Fruit fly (Drosophila melanogaster) whole organism, embryonic: Measurements from ENCODE around the gene PolA1.

Experiments
- Antp ChIP-seq: fragments of 200-800 bp; sonication (Bioruptor generic); optimal IDR thresholded peaks from 3 replicates; lab custom pipeline; 2016; ENCODE audit warnings: missing biosample characterization, missing genetic modification characterization
- CG10543 ChIP-seq: fragments of 200-800 bp; sonication (Bioruptor generic); optimal IDR thresholded peaks from 3 replicates; lab custom pipeline; 2017; ENCODE audit warnings: missing biosample characterization, mild to moderate bottlenecking, missing genetic modification characterization, moderate library complexity
- CG12769 ChIP-seq: fragments of 200-800 bp; sonication (Bioruptor generic); optimal IDR thresholded peaks from 2 replicates; lab custom pipeline; 2019; ENCODE audit warnings: missing biosample characterization, mild to moderate bottlenecking, missing genetic modification characterization, moderate library complexity
- CG15269 ChIP-seq: fragments of 200-800 bp; sonication (Bioruptor generic); optimal IDR thresholded peaks from 2 replicates; lab custom pipeline; 2018; ENCODE audit warnings: missing biosample characterization, mild to moderate bottlenecking, missing genetic modification characterization, moderate library complexity
- CG1529 ChIP-seq: fragments of 200-800 bp; sonication (Bioruptor generic); optimal IDR thresholded peaks from 3 replicates; lab custom pipeline; 2018; ENCODE audit warnings: missing biosample characterization, missing genetic modification characterization
- CG1832 ChIP-seq: fragments of 200-800 bp; sonication (Bioruptor generic); optimal IDR thresholded peaks from 2 replicates; lab custom pipeline; 2017; ENCODE audit warnings: missing biosample characterization, mild to moderate bottlenecking, missing genetic modification characterization, inconsistent platforms
- CG30403 ChIP-seq: fragments of 200-800 bp; sonication (Bioruptor generic); optimal IDR thresholded peaks from 3 replicates; lab custom pipeline; 2016; ENCODE audit warnings: missing biosample characterization, missing genetic modification characterization
- CG32767 ChIP-seq: fragments of 200-800 bp; sonication (Bioruptor generic); IDR thresholded peaks from 2 replicates; pipeline ENCODE4 v1.3.6; 2022; ENCODE audit warnings: missing biosample characterization, missing genetic modification characterization
- CG34376 ChIP-seq: fragments of 200-800 bp; sonication (Bioruptor generic); optimal IDR thresholded peaks from 2 replicates; lab custom pipeline; 2018; ENCODE audit warnings: missing biosample characterization, mild to moderate bottlenecking, missing genetic modification characterization
- CG3995 ChIP-seq: fragments of 200-800 bp; sonication (Bioruptor generic); optimal IDR thresholded peaks from 3 replicates; lab custom pipeline; 2016; ENCODE audit warnings: missing biosample characterization, missing genetic modification characterization
- CG6813 ChIP-seq: fragments of 200-800 bp; sonication (Bioruptor generic); optimal IDR thresholded peaks from 2 replicates; lab custom pipeline; 2017; ENCODE audit warnings: missing biosample characterization, missing genetic modification characterization, mild to moderate bottlenecking, moderate library complexity, missing genetic modification reagents
- CG7556 ChIP-seq: fragments of 200-800 bp; sonication (Bioruptor generic); optimal IDR thresholded peaks from 2 replicates; lab custom pipeline; 2017; ENCODE audit warnings: missing biosample characterization, mild to moderate bottlenecking, missing genetic modification characterization
- CG8359 ChIP-seq: fragments of 200-800 bp; sonication (Bioruptor generic); optimal IDR thresholded peaks from 2 replicates; lab custom pipeline; 2017; ENCODE audit warnings: missing biosample characterization, mild to moderate bottlenecking, missing genetic modification characterization, borderline replicate concordance
- CG9932 ChIP-seq: fragments of 200-800 bp; sonication (Bioruptor generic); IDR thresholded peaks from 2 replicates; pipeline ENCODE4 v1.3.6; 2022; ENCODE audit warnings: missing biosample characterization, missing genetic modification characterization
- Dll ChIP-seq: fragments of 200-800 bp; sonication (Bioruptor generic); IDR thresholded peaks from 4 replicates; pipeline ENCODE4 v1.3.6; 2022; ENCODE audit warnings: missing biosample characterization, missing genetic modification characterization; ENCODE audit not compliant: partially characterized antibody
- Hr51 ChIP-seq, 2 experiments: fragments of 200-800 bp; sonication (Bioruptor generic); optimal IDR thresholded peaks; 2 replicates in 1 of 2; 3 replicates in 1 of 2; lab custom pipeline; 2016 to 2018; ENCODE audit warnings: missing biosample characterization in 2 of 2, missing genetic modification characterization in 2 of 2, mild to moderate bottlenecking in 1 of 2, moderate library complexity in 1 of 2
- Med ChIP-seq: fragments of 200-800 bp; sonication (Bioruptor generic); peaks from one replicate; lab custom pipeline; 2016; ENCODE audit warnings: missing biosample characterization, missing genetic modification characterization, mild to moderate bottlenecking, inconsistent platforms, moderate library complexity
- Mes4 ChIP-seq: fragments of 200-800 bp; sonication (Bioruptor generic); optimal IDR thresholded peaks from 2 replicates; lab custom pipeline; 2016; ENCODE audit warnings: missing biosample characterization, missing genetic modification characterization
- Mrtf ChIP-seq: fragments of 200-800 bp; sonication (Bioruptor generic); IDR thresholded peaks from 3 replicates; pipeline ENCODE4 v1.3.6; 2022; ENCODE audit warnings: missing biosample characterization, missing genetic modification characterization
- Pdp1 ChIP-seq, 2 experiments: fragments of 200-800 bp; sonication (Bioruptor generic); optimal IDR thresholded peaks; 3 replicates each; lab custom pipeline; 2016; ENCODE audit warnings: missing biosample characterization in 2 of 2, missing genetic modification characterization in 2 of 2, mild to moderate bottlenecking in 1 of 2, moderate library complexity in 1 of 2
- Ptx1 ChIP-seq: fragments of 200-800 bp; sonication (Bioruptor generic); IDR thresholded peaks from 2 replicates; pipeline ENCODE4 v1.3.6; 2022; ENCODE audit warnings: missing biosample characterization, missing genetic modification characterization
- Sry-δ ChIP-seq: fragments of 200-800 bp; sonication (Bioruptor generic); optimal IDR thresholded peaks from 2 replicates; lab custom pipeline; 2016; ENCODE audit warnings: missing biosample characterization, missing genetic modification characterization
- Tbp ChIP-seq: fragments of >200 bp; optimal IDR thresholded peaks from 2 replicates; lab custom pipeline; 2018; ENCODE audit warnings: missing biosample characterization, missing genetic modification characterization
- YL-1 ChIP-seq: fragments of 200-800 bp; sonication (Bioruptor generic); optimal IDR thresholded peaks from 3 replicates; lab custom pipeline; 2017; ENCODE audit warnings: missing biosample characterization, mild to moderate bottlenecking, missing genetic modification characterization
- ara ChIP-seq: fragments of 200-800 bp; sonication (Bioruptor generic); IDR thresholded peaks from 2 replicates; pipeline ENCODE4 v1.3.6; 2022; ENCODE audit warnings: missing biosample characterization, missing genetic modification characterization
- cg ChIP-seq: fragments of 200-800 bp; sonication (Bioruptor generic); optimal IDR thresholded peaks from 3 replicates; lab custom pipeline; 2019; ENCODE audit warnings: missing biosample characterization, mild to moderate bottlenecking, missing genetic modification characterization, moderate library complexity
- chinmo ChIP-seq: fragments of 200-800 bp; sonication (Bioruptor generic); IDR thresholded peaks from 4 replicates; pipeline ENCODE4 v1.3.6; 2022; ENCODE audit warnings: missing biosample characterization, missing genetic modification characterization; ENCODE audit not compliant: partially characterized antibody
- chm ChIP-seq: fragments of 200-800 bp; sonication (Bioruptor generic); IDR thresholded peaks from 2 replicates; pipeline ENCODE4 v1.3.6; 2022; ENCODE audit warnings: missing biosample characterization, missing genetic modification characterization
- cwo ChIP-seq: fragments of 200-800 bp; sonication (Bioruptor generic); optimal IDR thresholded peaks from 3 replicates; lab custom pipeline; 2017; ENCODE audit warnings: missing biosample characterization, missing genetic modification characterization, mild to moderate bottlenecking, moderate library complexity, missing genetic modification reagents
- dati ChIP-seq: fragments of 200-800 bp; sonication (Bioruptor generic); IDR thresholded peaks from 2 replicates; pipeline ENCODE4 v1.3.6; 2022; ENCODE audit warnings: missing biosample characterization, missing genetic modification characterization
- eve ChIP-seq, 2 experiments: fragments of >200 bp; optimal IDR thresholded peaks; 2 replicates each; lab custom pipeline; 2017; ENCODE audit warnings: missing biosample characterization in 2 of 2, missing genetic modification characterization in 2 of 2
- gfzf ChIP-seq: fragments of 200-800 bp; sonication (Bioruptor generic); optimal IDR thresholded peaks from 2 replicates; lab custom pipeline; 2016; ENCODE audit warnings: missing biosample characterization, mild to moderate bottlenecking, missing genetic modification characterization, moderate library complexity
- grn ChIP-seq: fragments of 200-800 bp; sonication (Bioruptor generic); optimal IDR thresholded peaks from 3 replicates; lab custom pipeline; 2017; ENCODE audit warnings: missing biosample characterization, missing genetic modification characterization
- gro ChIP-seq: fragments of 200-800 bp; sonication (Bioruptor generic); optimal IDR thresholded peaks from 2 replicates; lab custom pipeline; 2016; ENCODE audit warnings: missing biosample characterization, missing genetic modification characterization
- gt ChIP-seq: fragments of 200-800 bp; sonication (Bioruptor generic); IDR thresholded peaks from 2 replicates; pipeline ENCODE4 v1.3.6; 2022; ENCODE audit warnings: missing biosample characterization, missing genetic modification characterization
- jigr1 ChIP-seq: fragments of 200-800 bp; sonication (Bioruptor generic); IDR thresholded peaks from 3 replicates; pipeline ENCODE4 v1.3.6; 2022; ENCODE audit warnings: missing biosample characterization, missing genetic modification characterization
- jumu ChIP-seq: fragments of 200-800 bp; sonication (Bioruptor generic); optimal IDR thresholded peaks from 3 replicates; lab custom pipeline; 2016; ENCODE audit warnings: missing biosample characterization, missing genetic modification characterization
- pnt ChIP-seq: fragments of 200-800 bp; sonication (Bioruptor generic); optimal IDR thresholded peaks from 3 replicates; lab custom pipeline; 2016; ENCODE audit warnings: missing biosample characterization, missing genetic modification characterization
- rib ChIP-seq: fragments of 200-800 bp; sonication (Bioruptor generic); IDR thresholded peaks from 2 replicates; pipeline ENCODE4 v1.3.6; 2022; ENCODE audit warnings: missing biosample characterization, missing genetic modification characterization
- schlank ChIP-seq: fragments of 200-800 bp; sonication (Bioruptor generic); optimal IDR thresholded peaks from 2 replicates; lab custom pipeline; 2018; ENCODE audit warnings: missing biosample characterization, mild to moderate bottlenecking, missing genetic modification characterization
- sens ChIP-seq: fragments of 200-800 bp; sonication (Bioruptor generic); peaks from one replicate; lab custom pipeline; 2016; ENCODE audit warnings: missing biosample characterization, missing genetic modification characterization
- stwl ChIP-seq: fragments of 200-800 bp; sonication (Bioruptor generic); optimal IDR thresholded peaks from 3 replicates; lab custom pipeline; 2018; ENCODE audit warnings: missing biosample characterization, mild to moderate bottlenecking, missing genetic modification characterization, moderate library complexity
- tio ChIP-seq: fragments of 200-800 bp; sonication (Bioruptor generic); optimal IDR thresholded peaks from 2 replicates; lab custom pipeline; 2017; ENCODE audit warnings: missing biosample characterization, missing genetic modification characterization, inconsistent platforms
- unc-4 ChIP-seq: fragments of 200-800 bp; sonication (Bioruptor generic); IDR thresholded peaks from 2 replicates; pipeline ENCODE4 v1.3.6; 2022; ENCODE audit warnings: missing biosample characterization, missing genetic modification characterization; ENCODE audit not compliant: partially characterized antibody

PolA1 gene

DNA sequence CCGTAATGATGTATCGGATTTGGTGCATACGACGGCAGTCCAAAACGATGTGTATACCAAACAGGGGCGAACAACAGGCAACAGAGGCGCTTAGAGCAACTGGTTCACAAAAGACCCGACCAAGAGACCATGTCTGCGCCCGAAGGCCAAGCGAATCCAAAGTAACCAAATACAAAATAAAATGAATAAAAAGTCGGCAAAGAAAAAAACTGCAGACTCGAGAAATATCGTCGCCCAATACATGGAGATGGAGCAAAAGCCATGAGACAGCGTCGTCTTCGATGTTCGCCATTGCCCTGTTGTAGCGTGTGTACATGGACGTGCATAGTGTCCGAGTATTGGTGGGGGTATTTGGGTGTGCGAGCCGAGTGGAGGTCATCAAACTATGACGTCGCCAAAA lies 13.3 kb downstream of the PolA1 start (continued):
- TF ChIP-seq cg (GFP tag; lab: Kevin White, UChicago) (peak; percentile 14), rib (GFP tag; lab: Robert Waterston, UW) (no peak), Ptx1 (GFP tag; lab: Robert Waterston, UW) (no peak), Tbp (no peak), chinmo (GFP tag; lab: Robert Waterston, UW) (0 out of 4 replicates have a peak, but pooled peaks have one; percentile 43), ara (GFP tag; lab: Robert Waterston, UW) (peak; percentile 38; the same call in 1 of the 2 replicates)

DNA sequence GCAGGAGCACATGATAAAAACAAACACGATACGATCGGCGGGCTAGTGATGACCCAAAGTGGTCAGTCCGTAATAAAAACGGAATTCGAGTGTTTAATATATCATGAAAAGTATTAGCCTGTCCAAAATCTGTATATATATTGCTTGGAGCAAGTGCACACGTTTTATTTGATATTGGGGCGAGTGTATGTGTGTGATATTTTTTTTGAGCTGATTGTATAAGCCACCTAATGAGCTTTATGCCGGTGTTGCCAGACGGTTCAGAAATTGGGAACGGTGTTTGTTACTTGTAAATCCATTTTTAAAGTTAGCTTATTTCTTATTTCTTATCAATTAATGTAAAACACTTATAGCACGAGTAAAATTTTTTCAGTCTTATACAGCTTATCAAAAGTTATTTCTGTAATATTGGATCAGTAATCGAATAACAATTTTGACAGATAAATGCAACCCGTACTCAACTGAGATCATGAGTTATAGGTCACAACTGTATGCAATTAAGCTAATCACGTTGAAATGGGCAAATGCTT lies 14.0 kb downstream of the PolA1 start:
- peak; percentile 9 for TF ChIP-seq Sry-δ (GFP tag; lab: Kevin White, UChicago)
- TF ChIP-seq eve (GFP tag; optimal IDR thresholded peaks at IDR 0.05; lab: Kevin White, UChicago), result peak in 1 of 2 experiments; percentile 78
- TF ChIP-seq Dll (GFP tag; lab: Robert Waterston, UW), result no peak
- TF ChIP-seq CG12769 (tag; lab: Kevin White, UChicago), result peak; percentile 22
- TF ChIP-seq Med, result peak; percentile 6
- TF ChIP-seq cg (GFP tag; lab: Kevin White, UChicago), result peak; percentile 45
- TF ChIP-seq Hr51 (GFP tag; optimal IDR thresholded peaks at IDR 0.05; lab: Kevin White, UChicago), result peak in 1 of 2 experiments; percentile 10
- TF ChIP-seq YL-1, result no peak
- no peak for TF ChIP-seq CG7556 (GFP tag; lab: Kevin White, UChicago)
- TF ChIP-seq grn (GFP tag; lab: Kevin White, UChicago), result peak; percentile 71
- TF ChIP-seq Pdp1 (GFP tag; optimal IDR thresholded peaks at IDR 0.05; lab: Kevin White, UChicago), result peak in 1 of 2 experiments; percentile 93
- peak; percentile 86 for TF ChIP-seq sens

DNA sequence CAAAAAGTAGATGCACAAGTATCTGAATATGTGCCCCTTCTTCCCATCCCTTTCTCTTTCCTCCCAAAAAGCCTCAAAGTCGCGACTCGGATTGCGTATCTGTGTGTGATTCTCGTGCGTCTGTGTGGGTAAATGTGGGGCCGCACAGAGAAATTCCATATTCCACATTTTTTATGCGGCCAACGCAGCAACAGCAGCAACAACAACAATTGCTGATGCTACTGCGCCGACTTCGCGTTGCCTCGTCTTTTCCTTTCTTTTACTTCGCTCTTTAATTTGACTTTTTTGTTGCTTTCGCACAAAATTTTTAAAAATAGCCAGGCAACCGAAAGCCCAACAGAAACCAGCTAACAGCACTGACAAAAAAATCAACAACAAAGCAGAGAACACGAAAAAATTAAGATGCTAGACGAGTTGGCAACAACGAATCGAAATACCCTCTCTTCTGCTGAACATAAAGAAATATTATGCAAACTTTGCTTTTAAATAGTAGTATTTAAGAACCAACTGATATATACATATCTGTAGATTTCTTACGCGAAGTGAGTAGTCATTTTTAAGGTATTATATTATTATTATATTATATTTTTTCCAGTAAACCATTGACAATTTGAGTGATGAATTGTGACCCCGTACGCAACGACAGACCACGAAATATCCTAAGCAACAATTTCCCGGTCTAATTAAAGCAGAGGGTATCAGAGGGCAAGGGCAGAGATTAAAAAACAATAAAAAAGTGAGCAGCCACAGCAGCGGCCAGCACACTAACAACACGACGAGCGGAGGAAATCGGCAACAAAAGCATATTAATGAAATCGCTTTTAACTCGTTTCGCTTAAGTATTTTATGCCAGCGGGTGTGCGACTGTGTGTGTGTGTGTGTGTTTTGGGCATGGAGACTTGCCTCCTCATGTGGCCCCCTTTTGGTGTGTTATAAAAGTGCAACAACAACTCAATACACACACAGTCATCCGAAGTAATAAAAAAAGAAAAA lies 14.8 kb downstream of the PolA1 start:
- TF ChIP-seq gfzf (GFP tag; lab: Kevin White, UChicago) (no peak), gro (GFP tag; lab: Kevin White, UChicago) (no peak), CG32767 (GFP tag; lab: Robert Waterston, UW) (peak; percentile 65; the same call in 1 of the 2 replicates), CG8359 (peak; percentile 30), CG3995 (GFP tag; lab: Kevin White, UChicago) (no peak), CG9932 (GFP tag; lab: Robert Waterston, UW) (no peak), Antp (GFP tag; lab: Kevin White, UChicago) (no peak), cwo (GFP tag; lab: Kevin White, UChicago) (peak; percentile 58), stwl (tag; lab: Kevin White, UChicago) (no peak), CG10543 (GFP tag; lab: Kevin White, UChicago) (no peak), CG34376 (GFP tag; lab: Kevin White, UChicago) (no peak), Mrtf (GFP tag; lab: Robert Waterston, UW) (no peak), chm (peak; percentile 23; the same call in 1 of the 2 replicates), unc-4 (no peak), CG1529 (no peak), pnt (no peak), gt (GFP tag; lab: Robert Waterston, UW) (no peak), jumu (no peak), CG1832 (GFP tag; lab: Kevin White, UChicago) (no peak), CG15269 (tag; lab: Kevin White, UChicago) (peak; percentile 44), Mes4 (GFP tag; lab: Kevin White, UChicago) (no peak), CG30403 (GFP tag; lab: Kevin White, UChicago) (peak; percentile 69), CG6813 (GFP tag; lab: Kevin White, UChicago) (peak; percentile 46), dati (no peak), tio (GFP tag; lab: Kevin White, UChicago) (peak; percentile 52), schlank (tag; lab: Kevin White, UChicago) (no peak), jigr1 (GFP tag; lab: Robert Waterston, UW) (0 out of 3 replicates have a peak, but pooled peaks have one; percentile 39)
